Fruit fly (Drosophila melanogaster): ENCODE data around the gene Cyp4g1.

Gene Cyp4g1

DNA sequence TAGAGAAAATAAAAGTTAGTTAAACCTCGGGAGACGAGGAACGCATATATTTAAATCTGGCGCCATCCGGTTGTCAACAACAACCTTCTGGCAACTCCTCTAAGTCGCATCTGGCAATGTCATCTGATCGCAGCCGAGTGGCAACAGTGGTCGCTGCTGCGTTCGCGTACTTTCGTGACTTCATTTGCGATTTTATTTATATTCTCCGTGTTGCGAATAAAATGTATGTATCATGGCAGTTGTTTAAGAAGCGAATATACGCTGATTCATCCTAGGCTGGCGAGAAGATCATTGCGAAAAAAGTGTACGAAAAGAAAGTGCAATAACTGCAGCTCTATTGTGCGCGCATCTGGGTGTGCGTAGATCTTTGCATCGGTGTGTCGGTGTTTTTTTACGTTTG, 27.2 kb upstream of the Cyp4g1 start, which contains the start of gene svr (continued):
- TF ChIP-seq Sin3A (optimal IDR thresholded peaks at IDR 0.05), result peak; percentile 23
- TF ChIP-seq phol (tag; optimal IDR thresholded peaks at IDR 0.05), result peak; percentile 17
- TF ChIP-seq Taf1 (GFP tag; IDR thresholded peaks at IDR 0.05), result no peak
- TF ChIP-seq br (optimal IDR thresholded peaks at IDR 0.05), result no peak
- peak; percentile 12 for TF ChIP-seq CG11504 (tag; optimal IDR thresholded peaks at IDR 0.05)
- TF ChIP-seq B-H1 (GFP tag; IDR thresholded peaks at IDR 0.05), result no peak
- peak; percentile 65 for TF ChIP-seq CG1603 (tag; optimal IDR thresholded peaks at IDR 0.05)
- TF ChIP-seq psq (GFP tag; optimal IDR thresholded peaks at IDR 0.05), result no peak
- TF ChIP-seq CTCF (GFP tag; optimal IDR thresholded peaks at IDR 0.05), result peak; percentile 50
- TF ChIP-seq MESR4 (GFP tag; optimal IDR thresholded peaks at IDR 0.05), result peak; percentile 55
- no peak for TF ChIP-seq PHDP (tag; optimal IDR thresholded peaks at IDR 0.05)
- TF ChIP-seq CG3995 (GFP tag; optimal IDR thresholded peaks at IDR 0.05), result peak; percentile 89
- peak; percentile 75 for TF ChIP-seq pzg (GFP tag; optimal IDR thresholded peaks at IDR 0.05)
- TF ChIP-seq CG13287 (GFP tag; IDR thresholded peaks at IDR 0.05; ENCODE audit: partially characterized antibody), result peak; percentile 30; the same call in 1 of the 2 replicates
- TF ChIP-seq CG9797 (GFP tag; optimal IDR thresholded peaks at IDR 0.05), result peak; percentile 38
- peak; percentile 34 for TF ChIP-seq Sry-δ (GFP tag; optimal IDR thresholded peaks at IDR 0.05)
- peak; percentile 91 for TF ChIP-seq Dp (GFP tag; optimal IDR thresholded peaks at IDR 0.05)
- TF ChIP-seq CG9215 (GFP tag; IDR thresholded peaks at IDR 0.05), result peak; percentile 59
- peak; percentile 9 for TF ChIP-seq CG34376 (GFP tag; optimal IDR thresholded peaks at IDR 0.05)
- TF ChIP-seq esg (GFP tag; conservative IDR thresholded peaks at IDR 0.05), result no peak
- peak; percentile 47 for TF ChIP-seq HmgZ (tag; optimal IDR thresholded peaks at IDR 0.05)
- TF ChIP-seq Hand (GFP tag; optimal IDR thresholded peaks at IDR 0.05), result no peak
- TF ChIP-seq BEAF-32 (GFP tag; optimal IDR thresholded peaks at IDR 0.05), result peak; percentile 59
- peak; percentile 35 for TF ChIP-seq YL-1 (GFP tag; optimal IDR thresholded peaks at IDR 0.05)
- peak in 1 of 2 experiments; percentile 56 for TF ChIP-seq crp (GFP tag; optimal IDR thresholded peaks at IDR 0.05)
- peak; percentile 40; the same call in 1 of the 2 replicates for TF ChIP-seq Dref (GFP tag; IDR thresholded peaks at IDR 0.05)
- peak; percentile 21 for TF ChIP-seq nom (GFP tag; optimal IDR thresholded peaks at IDR 0.05)
- TF ChIP-seq CG14710 (tag; optimal IDR thresholded peaks at IDR 0.05), result peak; percentile 45
- no peak for TF ChIP-seq lbe (GFP tag; optimal IDR thresholded peaks at IDR 0.05)
- TF ChIP-seq kah (GFP tag; optimal IDR thresholded peaks at IDR 0.05), result no peak
- TF ChIP-seq CG30020 (tag; optimal IDR thresholded peaks at IDR 0.05), result no peak
- TF ChIP-seq Deaf1 (tag; optimal IDR thresholded peaks at IDR 0.05), result peak; percentile 55
- peak; percentile 48 for TF ChIP-seq CG12659 (GFP tag; optimal IDR thresholded peaks at IDR 0.05)
- TF ChIP-seq CHES-1-like (GFP tag; optimal IDR thresholded peaks at IDR 0.05), result no peak
- TF ChIP-seq trem (tag; optimal IDR thresholded peaks at IDR 0.05), result peak; percentile 45
- no peak for TF ChIP-seq CG8290 (GFP tag; optimal IDR thresholded peaks at IDR 0.05)
- TF ChIP-seq CG8290 (tag; optimal IDR thresholded peaks at IDR 0.05), result peak in 1 of 2 experiments; percentile 37
- TF ChIP-seq hth (optimal IDR thresholded peaks at IDR 0.05), result no peak
- TF ChIP-seq CG7839 (tag; optimal IDR thresholded peaks at IDR 0.05), result no peak
- TF ChIP-seq CG10267 (tag; optimal IDR thresholded peaks at IDR 0.05), result peak; percentile 37
- peak; percentile 19 for TF ChIP-seq Myb (GFP tag; optimal IDR thresholded peaks at IDR 0.05)
- TF ChIP-seq Dll (GFP tag; IDR thresholded peaks at IDR 0.05; ENCODE audit: partially characterized antibody), result 0 out of 4 replicates have a peak, but pooled peaks have one; percentile 34

DNA sequence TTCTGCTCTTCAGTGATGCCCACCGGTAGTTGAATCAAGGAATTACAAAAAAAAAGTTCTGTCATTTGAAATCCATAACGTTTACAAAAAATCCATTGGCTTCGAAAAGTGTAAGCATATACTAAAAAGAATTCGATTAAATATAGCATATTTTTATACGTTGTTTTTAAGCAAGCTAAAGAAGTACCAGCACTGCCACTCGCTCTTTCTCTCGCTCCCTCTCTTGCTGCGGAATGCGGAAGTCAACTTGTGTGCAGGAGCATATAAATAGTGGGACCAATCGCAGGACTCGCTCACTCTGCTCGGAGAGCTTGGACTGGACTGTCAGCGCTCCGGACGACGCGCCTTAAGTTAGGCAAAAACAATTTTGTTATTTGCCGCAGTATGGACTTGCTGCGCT, 25.5 kb upstream of the Cyp4g1 start, which contains the start of gene CG17778:
Gene CG17778 (plus strand): TSS at position 8 of the 400 bp plus-strand sequence.
- no peak for TF ChIP-seq CG17912 (GFP tag; optimal IDR thresholded peaks at IDR 0.05)
- TF ChIP-seq dysf (GFP tag; IDR thresholded peaks at IDR 0.05), result no peak
- no peak for TF ChIP-seq zfh2 (GFP tag; optimal IDR thresholded peaks at IDR 0.05)
- no peak for TF ChIP-seq trh (GFP tag; optimal IDR thresholded peaks at IDR 0.05)
- TF ChIP-seq CG3995 (GFP tag; optimal IDR thresholded peaks at IDR 0.05), result no peak
- TF ChIP-seq CG6683 (GFP tag; optimal IDR thresholded peaks at IDR 0.05), result no peak
- peak; percentile 22; the same call in 1 of the 2 replicates for TF ChIP-seq ranshi (GFP tag; IDR thresholded peaks at IDR 0.05)
- TF ChIP-seq CG2678 (tag; optimal IDR thresholded peaks at IDR 0.05), result peak; percentile 5
- no peak for TF ChIP-seq Dref (GFP tag; IDR thresholded peaks at IDR 0.05)
- TF ChIP-seq Rfx (GFP tag; IDR thresholded peaks at IDR 0.05), result 0 out of 2 replicates have a peak, but pooled peaks have one; percentile 23
- TF ChIP-seq ftz-f1 (GFP tag; optimal IDR thresholded peaks at IDR 0.05), result no peak
- TF ChIP-seq Sry-δ (GFP tag; optimal IDR thresholded peaks at IDR 0.05), result no peak
- no peak for TF ChIP-seq gcm (GFP tag; optimal IDR thresholded peaks at IDR 0.05)
- TF ChIP-seq CG16863 (GFP tag; optimal IDR thresholded peaks at IDR 0.05), result no peak
- no peak for TF ChIP-seq lilli (GFP tag; optimal IDR thresholded peaks at IDR 0.05)
- TF ChIP-seq MESR4 (GFP tag; optimal IDR thresholded peaks at IDR 0.05), result no peak
